Fruit fly (Drosophila melanogaster) whole organism, prepupa: ENCODE data around the gene CG11693.

Experiments used
- Blimp-1 ChIP-seq: fragments of 200-800 bp; sonication (Bioruptor generic); optimal IDR thresholded peaks from 3 replicates; lab custom pipeline; 2017; ENCODE audit warnings: missing biosample characterization, missing genetic modification characterization, mild to moderate bottlenecking, moderate library complexity, missing genetic modification reagents
- CG3032 ChIP-seq: fragments of 200-800 bp; optimal IDR thresholded peaks from 2 replicates; lab custom pipeline; 2019; ENCODE audit warnings: missing biosample characterization, mild to moderate bottlenecking, missing genetic modification characterization, moderate library complexity
- CG6276 ChIP-seq: fragments of 200-800 bp; sonication (Bioruptor generic); optimal IDR thresholded peaks from 2 replicates; lab custom pipeline; 2017; ENCODE audit warnings: missing biosample characterization, mild to moderate bottlenecking, missing genetic modification characterization
- CG6854 ChIP-seq: fragments of 200-800 bp; sonication (Bioruptor generic); optimal IDR thresholded peaks from 2 replicates; lab custom pipeline; 2017; ENCODE audit warnings: missing biosample characterization, mild to moderate bottlenecking, missing genetic modification characterization
- CG8119 ChIP-seq: fragments of 200-800 bp; sonication (Bioruptor generic); IDR thresholded peaks from 3 replicates; pipeline ENCODE4 v1.3.6; 2022; ENCODE audit warnings: missing biosample characterization, missing genetic modification characterization
- CG9139 ChIP-seq: fragments of 200-800 bp; sonication (Bioruptor generic); optimal IDR thresholded peaks from 3 replicates; lab custom pipeline; 2017; ENCODE audit warnings: missing biosample characterization, mild to moderate bottlenecking, missing genetic modification characterization
- Sox102F ChIP-seq: fragments of 200-800 bp; sonication (Bioruptor generic); optimal IDR thresholded peaks from 2 replicates; lab custom pipeline; 2016; ENCODE audit warnings: missing biosample characterization, mild to moderate bottlenecking, missing genetic modification characterization
- achi ChIP-seq: fragments of 200-800 bp; sonication (Bioruptor generic); optimal IDR thresholded peaks from 3 replicates; lab custom pipeline; 2016; ENCODE audit warnings: missing biosample characterization, missing genetic modification characterization
- cyc ChIP-seq: fragments of 200-800 bp; sonication (Bioruptor generic); optimal IDR thresholded peaks from 3 replicates; lab custom pipeline; 2016; ENCODE audit warnings: missing biosample characterization, missing genetic modification characterization
- fd85E ChIP-seq: fragments of 200-800 bp; sonication (Bioruptor generic); optimal IDR thresholded peaks from 3 replicates; lab custom pipeline; 2016; ENCODE audit warnings: missing biosample characterization, missing genetic modification characterization
- spab ChIP-seq: fragments of 200-800 bp; sonication (Bioruptor generic); optimal IDR thresholded peaks from 2 replicates; lab custom pipeline; 2017; ENCODE audit warnings: missing biosample characterization, mild to moderate bottlenecking, missing genetic modification characterization, missing genetic modification reagents
- ss ChIP-seq, 2 experiments: fragments of 200-800 bp; sonication (Bioruptor generic); optimal IDR thresholded peaks; 2 replicates in 1 of 2; 3 replicates in 1 of 2; lab custom pipeline; 2017 to 2018; ENCODE audit warnings: mild to moderate bottlenecking in 2 of 2, missing biosample characterization in 2 of 2, missing genetic modification characterization in 2 of 2, moderate library complexity in 1 of 2
- svp ChIP-seq: fragments of 200-800 bp; sonication (Bioruptor generic); peaks from one replicate; lab custom pipeline; 2016; ENCODE audit warnings: missing biosample characterization, missing genetic modification characterization
- topi ChIP-seq: fragments of 200-800 bp; sonication (Bioruptor generic); optimal IDR thresholded peaks from 3 replicates; lab custom pipeline; 2016; ENCODE audit warnings: missing biosample characterization, missing genetic modification characterization

- TF ChIP-seq cyc (GFP tag; lab: Kevin White, UChicago): peak; percentile 31
- no peak for TF ChIP-seq ss (GFP tag; optimal IDR thresholded peaks at IDR 0.05; lab: Kevin White, UChicago)
- TF ChIP-seq Blimp-1 (GFP tag; lab: Kevin White, UChicago): no peak
- no peak for TF ChIP-seq CG6854 (GFP tag; lab: Kevin White, UChicago)
- no peak for TF ChIP-seq CG6276 (GFP tag; lab: Kevin White, UChicago)
- no peak for TF ChIP-seq CG9139 (GFP tag; lab: Kevin White, UChicago)
- peak; percentile 17 for TF ChIP-seq CG3032
- no peak for TF ChIP-seq spab (GFP tag; lab: Kevin White, UChicago)
- no peak for TF ChIP-seq svp (GFP tag; lab: Kevin White, UChicago)
- TF ChIP-seq Sox102F (GFP tag; lab: Kevin White, UChicago): no peak
- no peak for TF ChIP-seq achi (GFP tag; lab: Kevin White, UChicago)
- peak; percentile 21 for TF ChIP-seq topi
- no peak for TF ChIP-seq CG8119
- no peak for TF ChIP-seq fd85E (GFP tag; lab: Kevin White, UChicago)
Measured at dm6 chr3R:8305110-8305509, 5.5 kb downstream of the CG11693 start, which contains the start of gene Sgt1.
